Fruit fly (Drosophila melanogaster) whole organism, embryonic: ENCODE measurements around the gene dysc.

Experiments
- Adf1 ChIP-seq: fragments of 200-800 bp; sonication (Bioruptor generic); IDR thresholded peaks from 2 replicates; pipeline ENCODE4 v1.3.6; 2022; ENCODE audit warnings: missing biosample characterization, missing genetic modification characterization
- Aef1 ChIP-seq: fragments of 200-800 bp; sonication (Bioruptor generic); IDR thresholded peaks from 3 replicates; pipeline ENCODE4 v1.3.6; 2022; ENCODE audit warnings: missing biosample characterization, missing genetic modification characterization
- Atf6 ChIP-seq: fragments of 200-800 bp; sonication (Bioruptor generic); IDR thresholded peaks from 2 replicates; pipeline ENCODE4 v1.3.6; 2022; ENCODE audit warnings: missing biosample characterization, missing genetic modification characterization
- Awh ChIP-seq: fragments of 200-800 bp; sonication (Bioruptor generic); IDR thresholded peaks from 2 replicates; pipeline ENCODE4, ENCODE4 v1.3.6; 2022; ENCODE audit warnings: missing biosample characterization, missing genetic modification characterization
- C15 ChIP-seq: fragments of 200-800 bp; sonication (Bioruptor generic); IDR thresholded peaks from 3 replicates; pipeline ENCODE4 v1.3.6; 2022; ENCODE audit warnings: missing biosample characterization, missing genetic modification characterization
- CG10321 ChIP-seq: fragments of 200-800 bp; sonication (Bioruptor generic); IDR thresholded peaks from 2 replicates; pipeline ENCODE4 v1.3.6; 2022; ENCODE audit warnings: missing biosample characterization, missing genetic modification characterization
- CG10543 ChIP-seq: fragments of 200-800 bp; sonication (Bioruptor generic); optimal IDR thresholded peaks from 3 replicates; lab custom pipeline; 2017; ENCODE audit warnings: missing biosample characterization, mild to moderate bottlenecking, missing genetic modification characterization, moderate library complexity
- CG11504 ChIP-seq: fragments of 200-800 bp; sonication (Bioruptor generic); optimal IDR thresholded peaks from 3 replicates; lab custom pipeline; 2019; ENCODE audit warnings: missing biosample characterization, mild to moderate bottlenecking, missing genetic modification characterization, moderate library complexity
- CG11695 ChIP-seq: fragments of 200-800 bp; sonication (Bioruptor generic); IDR thresholded peaks from 3 replicates; pipeline ENCODE4 v1.3.6; 2022; ENCODE audit warnings: missing biosample characterization, missing genetic modification characterization
- CG12769 ChIP-seq: fragments of 200-800 bp; sonication (Bioruptor generic); optimal IDR thresholded peaks from 2 replicates; lab custom pipeline; 2019; ENCODE audit warnings: missing biosample characterization, mild to moderate bottlenecking, missing genetic modification characterization, moderate library complexity
- CG13287 ChIP-seq: fragments of 200-800 bp; sonication (Bioruptor generic); IDR thresholded peaks from 2 replicates; pipeline ENCODE4 v1.3.6; 2022; ENCODE audit warnings: missing biosample characterization, missing genetic modification characterization; ENCODE audit not compliant: partially characterized antibody
- CG13775 ChIP-seq: fragments of 200-800 bp; sonication (Bioruptor generic); optimal IDR thresholded peaks from 3 replicates; lab custom pipeline; 2017; ENCODE audit warnings: missing biosample characterization, mild to moderate bottlenecking, missing genetic modification characterization
- CG16813 ChIP-seq: fragments of 200-800 bp; sonication (Bioruptor generic); IDR thresholded peaks from 3 replicates; pipeline ENCODE4 v1.3.6; 2022; ENCODE audit warnings: missing biosample characterization, missing genetic modification characterization; ENCODE audit not compliant: partially characterized antibody
- CG32772 ChIP-seq: fragments of 200-800 bp; sonication (Bioruptor generic); IDR thresholded peaks from 2 replicates; pipeline ENCODE4 v1.3.6; 2022; ENCODE audit warnings: missing biosample characterization, missing genetic modification characterization
- CG34376 ChIP-seq: fragments of 200-800 bp; sonication (Bioruptor generic); optimal IDR thresholded peaks from 2 replicates; lab custom pipeline; 2018; ENCODE audit warnings: missing biosample characterization, mild to moderate bottlenecking, missing genetic modification characterization
- CG4360 ChIP-seq: fragments of 200-800 bp; sonication (Bioruptor generic); IDR thresholded peaks from 2 replicates; pipeline ENCODE4 v1.3.6; 2022; ENCODE audit warnings: missing biosample characterization, missing genetic modification characterization
- CG6272 ChIP-seq: fragments of 200-800 bp; sonication (Bioruptor generic); IDR thresholded peaks from 2 replicates; pipeline ENCODE4 v1.3.6; 2022; ENCODE audit warnings: missing biosample characterization, missing genetic modification characterization
- CG7839 ChIP-seq: fragments of 200-800 bp; sonication (Bioruptor generic); optimal IDR thresholded peaks from 3 replicates; lab custom pipeline; 2018; ENCODE audit warnings: missing biosample characterization, mild to moderate bottlenecking, missing genetic modification characterization, moderate library complexity
- CG9437 ChIP-seq: fragments of 200-800 bp; sonication (Bioruptor generic); optimal IDR thresholded peaks from 2 replicates; lab custom pipeline; 2018; ENCODE audit warnings: missing biosample characterization, mild to moderate bottlenecking, missing genetic modification characterization
- Gug ChIP-seq: fragments of 200-800 bp; sonication (Bioruptor generic); IDR thresholded peaks from 4 replicates; pipeline ENCODE4 v1.3.6; 2022; ENCODE audit warnings: missing biosample characterization, missing genetic modification characterization
- Mes4 ChIP-seq: fragments of 200-800 bp; sonication (Bioruptor generic); optimal IDR thresholded peaks from 2 replicates; lab custom pipeline; 2016; ENCODE audit warnings: missing biosample characterization, missing genetic modification characterization
- Myb ChIP-seq: fragments of 200-800 bp; sonication (Bioruptor generic); optimal IDR thresholded peaks from 2 replicates; lab custom pipeline; 2016; ENCODE audit warnings: missing biosample characterization, missing genetic modification characterization
- NFAT ChIP-seq: fragments of 200-800 bp; sonication (Bioruptor generic); IDR thresholded peaks from 2 replicates; pipeline ENCODE4 v1.3.6; 2022; ENCODE audit warnings: missing biosample characterization, missing genetic modification characterization
- Side ChIP-seq: fragments of 200-800 bp; sonication (Bioruptor generic); optimal IDR thresholded peaks from 2 replicates; lab custom pipeline; 2016; ENCODE audit warnings: missing biosample characterization, missing genetic modification characterization
- Trl ChIP-seq, 3 experiments: fragments of >200 bp in 2 of 3; fragments of 200-800 bp in 1 of 3; sonication (Bioruptor generic) in 1 of 3; optimal IDR thresholded peaks; 2 replicates in 1 of 3; 3 replicates in 2 of 3; lab custom pipeline; 2016 to 2017; ENCODE audit warnings: missing biosample characterization in 1 of 3, missing genetic modification characterization in 1 of 3
- aop ChIP-seq: fragments of 200-800 bp; sonication (Bioruptor generic); IDR thresholded peaks from 2 replicates; pipeline ENCODE4 v1.3.6; 2022; ENCODE audit warnings: missing biosample characterization, missing genetic modification characterization
- bbx ChIP-seq: fragments of 200-800 bp; sonication (Bioruptor generic); IDR thresholded peaks from 2 replicates; pipeline ENCODE4 v1.3.6; 2022; ENCODE audit warnings: missing biosample characterization, missing genetic modification characterization; ENCODE audit not compliant: partially characterized antibody
- bowl ChIP-seq: fragments of 200-800 bp; sonication (Bioruptor generic); IDR thresholded peaks from 2 replicates; pipeline ENCODE4 v1.3.6; 2022; ENCODE audit warnings: missing biosample characterization, missing genetic modification characterization
- chm ChIP-seq: fragments of 200-800 bp; sonication (Bioruptor generic); IDR thresholded peaks from 2 replicates; pipeline ENCODE4 v1.3.6; 2022; ENCODE audit warnings: missing biosample characterization, missing genetic modification characterization
- chn ChIP-seq: fragments of 200-800 bp; sonication (Bioruptor generic); optimal IDR thresholded peaks from 2 replicates; lab custom pipeline; 2016; ENCODE audit warnings: missing biosample characterization, missing genetic modification characterization
- crol ChIP-seq: fragments of 200-800 bp; sonication (Bioruptor generic); IDR thresholded peaks from 2 replicates; pipeline ENCODE4 v1.3.6; 2022; ENCODE audit warnings: missing biosample characterization, missing genetic modification characterization
- esg ChIP-seq: fragments of 200-800 bp; sonication (Bioruptor generic); conservative IDR thresholded peaks from 2 replicates; pipeline ENCODE4 v1.3.6; 2022; ENCODE audit warnings: missing biosample characterization, missing genetic modification characterization
- exex ChIP-seq: fragments of 200-800 bp; sonication (Bioruptor generic); optimal IDR thresholded peaks from 4 replicates; lab custom pipeline; 2018; ENCODE audit warnings: missing biosample characterization, mild to moderate bottlenecking, missing genetic modification characterization, moderate library complexity
- gce ChIP-seq: fragments of 200-800 bp; sonication (Bioruptor generic); IDR thresholded peaks from 3 replicates; pipeline ENCODE4 v1.3.6; 2022; ENCODE audit warnings: missing biosample characterization, missing genetic modification characterization
- gro ChIP-seq: fragments of 200-800 bp; sonication (Bioruptor generic); optimal IDR thresholded peaks from 2 replicates; lab custom pipeline; 2016; ENCODE audit warnings: missing biosample characterization, missing genetic modification characterization
- hkb ChIP-seq, 2 experiments: fragments of 200-800 bp in 1 of 2; fragments of >200 bp in 1 of 2; sonication (Bioruptor generic) in 1 of 2; IDR thresholded peaks in 1 of 2; optimal IDR thresholded peaks in 1 of 2; 2 replicates each; pipeline versions ENCODE4 v1.3.6 to Lab custom; 2017 to 2022; ENCODE audit warnings: missing biosample characterization in 1 of 2, missing genetic modification characterization in 1 of 2
- lov ChIP-seq, 2 experiments: fragments of 200-800 bp in 1 of 2; fragments of >200 bp in 1 of 2; sonication (Bioruptor generic) in 1 of 2; IDR thresholded peaks in 1 of 2; optimal IDR thresholded peaks in 1 of 2; 2 replicates in 1 of 2; 3 replicates in 1 of 2; pipeline versions ENCODE4 v1.3.6 to Lab custom; 2017 to 2022; ENCODE audit warnings: missing biosample characterization in 1 of 2, missing genetic modification characterization in 1 of 2
- pros ChIP-seq: fragments of 200-800 bp; sonication (Bioruptor generic); optimal IDR thresholded peaks from 3 replicates; lab custom pipeline; 2019; ENCODE audit warnings: missing biosample characterization, mild to moderate bottlenecking, missing genetic modification characterization, moderate library complexity
- row ChIP-seq: fragments of 200-800 bp; sonication (Bioruptor generic); IDR thresholded peaks from 3 replicates; pipeline ENCODE4 v1.3.6; 2022; ENCODE audit warnings: missing biosample characterization, missing genetic modification characterization
- sens ChIP-seq: fragments of 200-800 bp; sonication (Bioruptor generic); peaks from one replicate; lab custom pipeline; 2016; ENCODE audit warnings: missing biosample characterization, missing genetic modification characterization
- slp2 ChIP-seq: fragments of 200-800 bp; sonication (Bioruptor generic); optimal IDR thresholded peaks from 2 replicates; lab custom pipeline; 2016; ENCODE audit warnings: missing biosample characterization, missing genetic modification characterization
- sr ChIP-seq: fragments of 200-800 bp; sonication (Bioruptor generic); IDR thresholded peaks from 3 replicates; pipeline ENCODE4 v1.3.6; 2022; ENCODE audit warnings: missing biosample characterization, missing genetic modification characterization
- tll ChIP-seq, 2 experiments: fragments of 200-800 bp in 1 of 2; fragments of >200 bp in 1 of 2; sonication (Bioruptor generic) in 1 of 2; optimal IDR thresholded peaks; 2 replicates each; lab custom pipeline; 2017 to 2019; ENCODE audit warnings: missing biosample characterization in 2 of 2, missing genetic modification characterization in 2 of 2, mild to moderate bottlenecking in 1 of 2, moderate library complexity in 1 of 2
- toy ChIP-seq: fragments of 200-800 bp; sonication (Bioruptor generic); IDR thresholded peaks from 2 replicates; pipeline ENCODE4 v1.3.6; 2022; ENCODE audit warnings: missing biosample characterization, missing genetic modification characterization

The dysc gene

dm6 chr3L:13928769-13929594 lies 25.9 kb upstream of the dysc start, which contains the start of the genes CG8833 and DCTN1-p150 (continued):
- no peak for TF ChIP-seq exex (tag; lab: Kevin White, UChicago)

DNA sequence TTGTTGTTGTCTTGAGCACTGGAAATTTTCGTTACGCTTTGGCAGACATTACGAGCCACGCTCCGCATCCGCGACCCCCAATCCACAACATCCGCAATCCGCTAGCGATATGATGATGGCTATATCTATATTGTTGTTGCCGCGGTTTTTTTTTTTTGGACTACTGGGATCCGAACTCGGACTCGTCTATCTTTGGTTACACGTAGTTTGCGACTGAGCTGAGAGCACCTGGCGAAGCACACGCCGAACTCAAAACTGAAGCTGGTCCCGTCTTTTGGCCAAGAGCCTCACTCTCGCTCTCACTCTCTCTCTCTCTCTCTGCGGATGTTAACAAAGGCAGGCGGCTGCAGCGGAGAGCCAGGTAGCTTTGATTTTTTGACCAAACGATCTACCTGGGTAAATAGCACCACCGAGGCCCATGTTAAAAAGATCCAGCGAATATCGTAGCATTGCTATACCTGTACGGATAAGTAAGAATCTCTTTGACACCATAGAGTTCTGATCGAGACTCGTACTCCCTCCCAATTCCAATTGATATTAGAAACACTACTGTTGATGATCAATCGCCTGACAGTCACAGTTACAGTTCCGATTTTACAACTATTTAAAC lies 22.2 kb upstream of the dysc start, which contains the start of gene Rgl:
Gene Rgl (minus strand): TSS at position 219 of the 610 bp plus-strand sequence.
- TF ChIP-seq tll (GFP tag; optimal IDR thresholded peaks at IDR 0.05; lab: Kevin White, UChicago) (no peak), CG34376 (GFP tag; lab: Kevin White, UChicago) (peak; percentile 3), CG9437 (GFP tag; lab: Kevin White, UChicago) (peak; percentile 29), chn (GFP tag; lab: Kevin White, UChicago) (no peak), CG7839 (tag; lab: Kevin White, UChicago) (no peak), sens (GFP tag; lab: Kevin White, UChicago) (peak; percentile 65), sr (peak; percentile 12; the same call in 1 of the 3 replicates), chm (peak; percentile 12; the same call in 1 of the 2 replicates), CG32772 (GFP tag; lab: Robert Waterston, UW) (no peak), CG11695 (no peak), slp2 (GFP tag; lab: Kevin White, UChicago) (no peak), Aef1 (0 out of 3 replicates have a peak, but pooled peaks have one; percentile 26), Myb (GFP tag; lab: Kevin White, UChicago) (no peak), Atf6 (GFP tag; lab: Robert Waterston, UW) (0 out of 2 replicates have a peak, but pooled peaks have one; percentile 50), bbx (GFP tag; lab: Robert Waterston, UW) (peak; percentile 24; the same call in 1 of the 2 replicates), gro (GFP tag; lab: Kevin White, UChicago) (peak; percentile 56), esg (no peak), gce (GFP tag; lab: Robert Waterston, UW) (peak; percentile 49; the same call in 1 of the 3 replicates), crol (GFP tag; lab: Robert Waterston, UW) (peak; percentile 25; the same call in 1 of the 2 replicates), CG13775 (GFP tag; lab: Kevin White, UChicago) (peak; percentile 91), NFAT (GFP tag; lab: Robert Waterston, UW) (peak; percentile 43; the same call in 1 of the 2 replicates), CG12769 (tag; lab: Kevin White, UChicago) (peak; percentile 50), CG16813 (GFP tag; lab: Robert Waterston, UW) (0 out of 3 replicates have a peak, but pooled peaks have one; percentile 20), CG10321 (GFP tag; lab: Robert Waterston, UW) (no peak), pros (GFP tag; lab: Kevin White, UChicago) (peak; percentile 27), Awh (0 out of 2 replicates have a peak, but pooled peaks have one; percentile 24), bowl (GFP tag; lab: Robert Waterston, UW) (no peak), CG11504 (tag; lab: Kevin White, UChicago) (no peak), CG10543 (GFP tag; lab: Kevin White, UChicago) (peak; percentile 66), lov (optimal IDR thresholded peaks at IDR 0.05; lab: Kevin White, UChicago) (no peak), lov (GFP tag; IDR thresholded peaks at IDR 0.05; lab: Robert Waterston, UW) (no peak), Side (GFP tag; lab: Kevin White, UChicago) (no peak), CG13287 (GFP tag; lab: Robert Waterston, UW) (peak; percentile 51), CG6272 (GFP tag; lab: Robert Waterston, UW) (0 out of 2 replicates have a peak, but pooled peaks have one; percentile 15), aop (GFP tag; lab: Robert Waterston, UW) (0 out of 2 replicates have a peak, but pooled peaks have one; percentile 26), Gug (no peak), Adf1 (GFP tag; lab: Robert Waterston, UW) (peak; percentile 28; the same call in 1 of the 2 replicates), row (no peak), CG4360 (GFP tag; lab: Robert Waterston, UW) (peak; percentile 93), Trl (optimal IDR thresholded peaks at IDR 0.05; lab: Kevin White, UChicago) (peak; percentile 87 to 93), Trl (GFP tag; optimal IDR thresholded peaks at IDR 0.05; lab: Kevin White, UChicago) (no peak), hkb (optimal IDR thresholded peaks at IDR 0.05; lab: Kevin White, UChicago) (no peak), hkb (GFP tag; IDR thresholded peaks at IDR 0.05; lab: Robert Waterston, UW) (0 out of 2 replicates have a peak, but pooled peaks have one; percentile 6), C15 (GFP tag; lab: Robert Waterston, UW) (no peak), toy (GFP tag; lab: Robert Waterston, UW) (no peak), Mes4 (GFP tag; lab: Kevin White, UChicago) (no peak)
